Worm (Caenorhabditis elegans) whole organism, L3 larva: ENCODE measurements around the gene K01D12.1.

Source experiments
- ZK546.5 ChIP-seq: sonication (generic microtip); optimal IDR thresholded peaks from 2 replicates; lab custom pipeline; 2017; ENCODE audit warnings: missing biosample characterization, missing genetic modification characterization
- nhr-28 ChIP-seq: fragments of 150-350 bp; optimal IDR thresholded peaks from 2 replicates; lab custom pipeline; 2014; ENCODE audit warnings: missing biosample characterization, missing genetic modification characterization
- nhr-76 ChIP-seq: fragments of 150-350 bp; sonication (generic microtip); optimal IDR thresholded peaks from 5 replicates; lab custom pipeline; 2014; ENCODE audit warnings: missing biosample characterization, missing genetic modification characterization
- sea-2 ChIP-seq: fragments of 150-350 bp; sonication (generic microtip); optimal IDR thresholded peaks from 4 replicates; lab custom pipeline; 2014; ENCODE audit warnings: missing biosample characterization, missing genetic modification reagents, missing genetic modification characterization
- snpc-4 ChIP-seq: fragments of 150-350 bp; optimal IDR thresholded peaks from 2 replicates; lab custom pipeline; 2014; ENCODE audit warnings: missing biosample characterization, missing genetic modification characterization
- ztf-11 ChIP-seq: fragments of 150-350 bp; optimal IDR thresholded peaks from 2 replicates; lab custom pipeline; 2014; ENCODE audit warnings: missing biosample characterization, missing genetic modification characterization
- ztf-4 ChIP-seq: fragments of 150-350 bp; optimal IDR thresholded peaks from 2 replicates; lab custom pipeline; 2014; ENCODE audit warnings: missing biosample characterization, missing genetic modification characterization

ce11 chrV:12352445-12352844, 24.9 kb upstream of the K01D12.1 start, which contains the start of gene sqt-3:
- no peak for TF ChIP-seq ZK546.5 (tag; lab: Kevin White, UChicago)
- no peak for TF ChIP-seq ztf-11 (tag; lab: Kevin White, UChicago)
- no peak for TF ChIP-seq ztf-4 (tag; lab: Kevin White, UChicago)
- TF ChIP-seq nhr-28 (tag; lab: Kevin White, UChicago): no peak
- TF ChIP-seq sea-2: no peak
- no peak for TF ChIP-seq nhr-76
- no peak for TF ChIP-seq snpc-4 (tag; lab: Kevin White, UChicago)
